Worm (Caenorhabditis elegans) whole organism, young adult: Measurements from ENCODE around the gene ddx-46.

ENCODE experiments used
- B0019.2 ChIP-seq: fragments of 200-800 bp; sonication (Bioruptor generic); conservative IDR thresholded peaks from 2 replicates; pipeline ENCODE4 v1.3.6; 2022; ENCODE audit warnings: missing genetic modification reagents, missing genetic modification characterization, missing compliant biosample characterization
- B0261.1 ChIP-seq: sonication (generic microtip); optimal IDR thresholded peaks from 2 replicates; lab custom pipeline; 2016; ENCODE audit warnings: mild to moderate bottlenecking, missing genetic modification characterization, moderate library complexity, missing compliant biosample characterization
- D2030.7 ChIP-seq: fragments of 200-800 bp; sonication (Bioruptor generic); IDR thresholded peaks from 2 replicates; pipeline ENCODE4 v1.3.6; 2022; ENCODE audit warnings: missing genetic modification reagents, missing genetic modification characterization, missing compliant biosample characterization
- F23B12.7 ChIP-seq: sonication (generic microtip); optimal IDR thresholded peaks from 2 replicates; lab custom pipeline; 2017; ENCODE audit warnings: missing genetic modification characterization, mild to moderate bottlenecking, missing compliant biosample characterization, antibody characterized with exemption, moderate library complexity; ENCODE audit not compliant: insufficient read depth
- F49E8.2 ChIP-seq: sonication (generic microtip); optimal IDR thresholded peaks from 3 replicates; lab custom pipeline; 2017; ENCODE audit warnings: missing genetic modification characterization, mild to moderate bottlenecking, missing compliant biosample characterization, antibody characterized with exemption, moderate library complexity; ENCODE audit not compliant: insufficient read depth
- F57A8.1 ChIP-seq: fragments of 200-800 bp; sonication (Bioruptor generic); optimal IDR thresholded peaks from 2 replicates; lab custom pipeline; 2018; ENCODE audit warnings: mild to moderate bottlenecking, missing genetic modification characterization, moderate library complexity, missing compliant biosample characterization
- F57C9.4 ChIP-seq: sonication (generic microtip); optimal IDR thresholded peaks from 2 replicates; lab custom pipeline; 2017; ENCODE audit warnings: mild to moderate bottlenecking, missing genetic modification characterization, missing compliant biosample characterization
- K12H6.12 ChIP-seq: fragments of 200-800 bp; sonication (Bioruptor generic); optimal IDR thresholded peaks from 2 replicates; lab custom pipeline; 2018; ENCODE audit warnings: mild to moderate bottlenecking, missing genetic modification characterization, missing compliant biosample characterization
- T07F8.4 ChIP-seq: sonication (generic microtip); optimal IDR thresholded peaks from 2 replicates; lab custom pipeline; 2016; ENCODE audit warnings: mild to moderate bottlenecking, missing genetic modification characterization, moderate library complexity, missing compliant biosample characterization
- Y53F4B.3 ChIP-seq: fragments of 200-800 bp; sonication (Bioruptor generic); IDR thresholded peaks from 2 replicates; pipeline ENCODE4 v1.3.6; 2022; ENCODE audit warnings: missing genetic modification reagents, missing genetic modification characterization, missing compliant biosample characterization
- Y53G8AR.9 ChIP-seq: fragments of 200-800 bp; sonication (Bioruptor generic); conservative IDR thresholded peaks from 2 replicates; pipeline ENCODE4 v1.3.6; 2022; ENCODE audit warnings: missing genetic modification reagents, missing genetic modification characterization, missing compliant biosample characterization
- Y95B8A.8 ChIP-seq: fragments of 200-800 bp; sonication (Bioruptor generic); IDR thresholded peaks from 2 replicates; pipeline ENCODE4 v1.3.6; 2022; ENCODE audit warnings: missing genetic modification reagents, missing genetic modification characterization, missing compliant biosample characterization
- attf-3 ChIP-seq: fragments of 200-800 bp; sonication (Bioruptor generic); conservative IDR thresholded peaks from 2 replicates; pipeline ENCODE4 v1.3.6; 2022; ENCODE audit warnings: missing genetic modification reagents, missing genetic modification characterization, missing compliant biosample characterization
- attf-6 ChIP-seq: fragments of 200-800 bp; sonication (Bioruptor generic); IDR thresholded peaks from 2 replicates; pipeline ENCODE4 v1.3.6; 2022; ENCODE audit warnings: missing genetic modification reagents, missing genetic modification characterization, missing compliant biosample characterization
- bed-2 ChIP-seq: fragments of 200-800 bp; sonication (Bioruptor generic); IDR thresholded peaks from 2 replicates; pipeline ENCODE4 v1.3.6; 2022; ENCODE audit warnings: missing genetic modification reagents, missing genetic modification characterization, missing compliant biosample characterization
- cebp-1 ChIP-seq, 2 experiments: fragments of 200-800 bp in 1 of 2; sonication (Bioruptor generic) in 1 of 2; sonication (generic microtip) in 1 of 2; IDR thresholded peaks in 1 of 2; optimal IDR thresholded peaks in 1 of 2; 2 replicates each; pipeline versions ENCODE4 v1.3.6 to Lab custom; 2017 to 2022; ENCODE audit warnings: missing compliant biosample characterization in 2 of 2, missing genetic modification characterization in 2 of 2, mild to moderate bottlenecking in 1 of 2, missing genetic modification reagents in 1 of 2, moderate library complexity in 1 of 2
- ceh-27 ChIP-seq: fragments of 200-800 bp; sonication (Bioruptor generic); optimal IDR thresholded peaks from 2 replicates; lab custom pipeline; 2018; ENCODE audit warnings: mild to moderate bottlenecking, missing genetic modification characterization, moderate library complexity, missing compliant biosample characterization
- ceh-91 ChIP-seq: fragments of 200-800 bp; sonication (Bioruptor generic); IDR thresholded peaks from 2 replicates; pipeline ENCODE4 v1.3.6; 2022; ENCODE audit warnings: missing genetic modification reagents, missing genetic modification characterization, missing compliant biosample characterization
- die-1 ChIP-seq: sonication (generic microtip); optimal IDR thresholded peaks from 2 replicates; lab custom pipeline; 2016; ENCODE audit warnings: missing genotype, mild to moderate bottlenecking, missing genetic modification characterization, missing compliant biosample characterization
- dox-1 ChIP-seq: fragments of 200-800 bp; sonication (Bioruptor generic); IDR thresholded peaks from 2 replicates; pipeline ENCODE4 v1.3.6; 2022; ENCODE audit warnings: missing genetic modification reagents, missing genetic modification characterization, missing compliant biosample characterization
- egl-18 ChIP-seq: fragments of 200-800 bp; sonication (Bioruptor generic); IDR thresholded peaks from 2 replicates; pipeline ENCODE4 v1.3.6; 2022; ENCODE audit warnings: missing genetic modification reagents, missing genetic modification characterization, missing compliant biosample characterization
- egl-44 ChIP-seq: fragments of 200-800 bp; sonication (Bioruptor generic); IDR thresholded peaks from 2 replicates; pipeline ENCODE4 v1.3.6; 2022; ENCODE audit warnings: missing genetic modification reagents, missing genetic modification characterization, missing compliant biosample characterization
- gei-17 ChIP-seq: fragments of 200-800 bp; sonication (Bioruptor generic); optimal IDR thresholded peaks from 2 replicates; lab custom pipeline; 2018; ENCODE audit warnings: mild to moderate bottlenecking, missing genetic modification characterization, missing compliant biosample characterization
- hlh-12 ChIP-seq: sonication (generic microtip); optimal IDR thresholded peaks from 2 replicates; lab custom pipeline; 2016; ENCODE audit warnings: missing genetic modification characterization, missing compliant biosample characterization
- hlh-26 ChIP-seq: fragments of 200-800 bp; sonication (Bioruptor generic); conservative IDR thresholded peaks from 2 replicates; pipeline ENCODE4 v1.3.6; 2022; ENCODE audit warnings: missing genetic modification reagents, missing genetic modification characterization, missing compliant biosample characterization
- lin-35 ChIP-seq, 3 experiments: fragments of 150-350 bp in 2 of 3; sonication (generic microtip) in 1 of 3; optimal IDR thresholded peaks; 2 replicates each; lab custom pipeline; 2014 to 2018; ENCODE audit warnings: missing biosample characterization in 3 of 3, missing genetic modification characterization in 3 of 3, missing genetic modification reagents in 3 of 3
- lin-54 ChIP-seq: fragments of 200-800 bp; sonication (Bioruptor generic); optimal IDR thresholded peaks from 2 replicates; lab custom pipeline; 2018; ENCODE audit warnings: mild to moderate bottlenecking, missing genetic modification characterization, missing compliant biosample characterization
- lsl-1 ChIP-seq: fragments of 200-800 bp; sonication (Bioruptor generic); optimal IDR thresholded peaks from 2 replicates; lab custom pipeline; 2018; ENCODE audit warnings: mild to moderate bottlenecking, missing genetic modification characterization, moderate library complexity, missing compliant biosample characterization
- madf-3 ChIP-seq: fragments of 200-800 bp; sonication (Bioruptor generic); IDR thresholded peaks from 2 replicates; pipeline ENCODE4 v1.3.6; 2022; ENCODE audit warnings: missing genetic modification reagents, missing genetic modification characterization, missing compliant biosample characterization
- madf-6 ChIP-seq: fragments of 200-800 bp; sonication (Bioruptor generic); IDR thresholded peaks from 2 replicates; pipeline ENCODE4 v1.3.6; 2022; ENCODE audit warnings: missing genetic modification reagents, missing genetic modification characterization, missing compliant biosample characterization
- madf-8 ChIP-seq: fragments of 200-800 bp; sonication (Bioruptor generic); conservative IDR thresholded peaks from 2 replicates; pipeline ENCODE4 v1.3.6; 2022; ENCODE audit warnings: missing genetic modification reagents, missing genetic modification characterization, missing compliant biosample characterization
- mcd-1 ChIP-seq: fragments of 200-800 bp; sonication (Bioruptor generic); IDR thresholded peaks from 2 replicates; pipeline ENCODE4 v1.3.6; 2022; ENCODE audit warnings: missing genetic modification reagents, missing genetic modification characterization, missing compliant biosample characterization
- mel-28 ChIP-seq: sonication (generic microtip); optimal IDR thresholded peaks from 2 replicates; lab custom pipeline; 2016; ENCODE audit warnings: borderline replicate concordance, mild to moderate bottlenecking, missing genetic modification characterization, missing compliant biosample characterization
- nfya-1 ChIP-seq: sonication (generic microtip); optimal IDR thresholded peaks from 2 replicates; lab custom pipeline; 2017; ENCODE audit warnings: antibody characterized with exemption, missing compliant biosample characterization, missing genetic modification characterization, borderline replicate concordance; ENCODE audit not compliant: insufficient read depth
- nfyb-1 ChIP-seq: fragments of 200-800 bp; sonication (Bioruptor generic); IDR thresholded peaks from 2 replicates; pipeline ENCODE4 v1.3.6; 2022; ENCODE audit warnings: missing genetic modification reagents, missing genetic modification characterization, missing compliant biosample characterization
- nhr-179 ChIP-seq: sonication (generic microtip); optimal IDR thresholded peaks from 2 replicates; lab custom pipeline; 2016; ENCODE audit warnings: mild to moderate bottlenecking, missing genetic modification characterization, missing compliant biosample characterization
- nhr-90 ChIP-seq: sonication (generic microtip); optimal IDR thresholded peaks from 2 replicates; lab custom pipeline; 2016; ENCODE audit warnings: missing genotype, mild to moderate bottlenecking, missing genetic modification characterization, missing compliant biosample characterization
- pbrm-1 ChIP-seq: fragments of 200-800 bp; sonication (Bioruptor generic); IDR thresholded peaks from 2 replicates; pipeline ENCODE4 v1.3.6; 2022; ENCODE audit warnings: missing genetic modification reagents, missing genetic modification characterization, missing compliant biosample characterization
- pha-4 ChIP-seq: fragments of 150-350 bp; sonication (generic microtip); optimal IDR thresholded peaks from 2 replicates; lab custom pipeline; 2014; ENCODE audit warnings: missing biosample characterization, missing genetic modification reagents, missing genetic modification characterization
- sea-2 ChIP-seq: fragments of 200-800 bp; sonication (Bioruptor generic); IDR thresholded peaks from 2 replicates; pipeline ENCODE4 v1.3.6; 2022; ENCODE audit warnings: missing genetic modification characterization, missing compliant biosample characterization
- snpc-1.3 ChIP-seq: sonication (generic microtip); optimal IDR thresholded peaks from 2 replicates; lab custom pipeline; 2017; ENCODE audit warnings: missing genetic modification characterization, mild to moderate bottlenecking, missing compliant biosample characterization, antibody characterized with exemption, moderate library complexity, missing genotype, missing genetic modification reagents; ENCODE audit not compliant: insufficient read depth
- somi-1 ChIP-seq: fragments of 200-800 bp; sonication (Bioruptor generic); optimal IDR thresholded peaks from 2 replicates; lab custom pipeline; 2018; ENCODE audit warnings: mild to moderate bottlenecking, missing genetic modification characterization, missing compliant biosample characterization
- tlf-1 ChIP-seq: fragments of 200-800 bp; sonication (Bioruptor generic); optimal IDR thresholded peaks from 2 replicates; lab custom pipeline; 2018; ENCODE audit warnings: mild to moderate bottlenecking, missing genetic modification characterization, missing compliant biosample characterization
- zfh-2 ChIP-seq: fragments of 200-800 bp; sonication (Bioruptor generic); conservative IDR thresholded peaks from 2 replicates; pipeline ENCODE4 v1.3.6; 2022; ENCODE audit warnings: missing genetic modification reagents, missing genetic modification characterization, missing compliant biosample characterization
- ztf-18 ChIP-seq: sonication (generic microtip); optimal IDR thresholded peaks from 2 replicates; lab custom pipeline; 2016; ENCODE audit warnings: missing genotype, mild to moderate bottlenecking, missing genetic modification characterization, missing compliant biosample characterization
- ztf-22 ChIP-seq: fragments of 200-800 bp; sonication (Bioruptor generic); optimal IDR thresholded peaks from 2 replicates; lab custom pipeline; 2018; ENCODE audit warnings: mild to moderate bottlenecking, missing genetic modification characterization, moderate library complexity, missing compliant biosample characterization

Gene ddx-46

ce11 chrIV:1274583-1274982, 34.9 kb downstream of the ddx-46 start, which contains the start of gene C09E9.1 (continued):
- TF ChIP-seq Y95B8A.8 (GFP tag; lab: Robert Waterston, UW) (no peak), gei-17 (GFP tag; lab: Kevin White, UChicago) (no peak), F57C9.4 (tag; lab: Kevin White, UChicago) (no peak), B0261.1 (no peak), attf-6 (GFP tag; lab: Robert Waterston, UW) (no peak), hlh-26 (GFP tag; lab: Robert Waterston, UW) (no peak), ztf-22 (GFP tag; lab: Kevin White, UChicago) (no peak), madf-6 (GFP tag; lab: Robert Waterston, UW) (peak; percentile 67), ztf-18 (tag; lab: Kevin White, UChicago) (no peak), pha-4 (tag; lab: Kevin White, UChicago) (peak; percentile 43), F57A8.1 (GFP tag; lab: Kevin White, UChicago) (no peak), egl-44 (GFP tag; lab: Robert Waterston, UW) (no peak), F23B12.7 (peak; percentile 19), pbrm-1 (GFP tag; lab: Robert Waterston, UW) (peak; percentile 53; the same call in 1 of the 2 replicates), D2030.7 (GFP tag; lab: Robert Waterston, UW) (peak; percentile 49), lin-35 (GFP tag; optimal IDR thresholded peaks at IDR 0.05; lab: Kevin White, UChicago) (peak in 1 of 3 experiments; percentile 51), Y53G8AR.9 (GFP tag; lab: Robert Waterston, UW) (0 out of 2 replicates have a peak, but pooled peaks have one; percentile 25), nfyb-1 (GFP tag; lab: Robert Waterston, UW) (0 out of 2 replicates have a peak, but pooled peaks have one; percentile 24), bed-2 (GFP tag; lab: Robert Waterston, UW) (no peak), T07F8.4 (tag; lab: Kevin White, UChicago) (no peak), madf-3 (GFP tag; lab: Robert Waterston, UW) (no peak), cebp-1 (GFP tag; IDR thresholded peaks at IDR 0.05; lab: Robert Waterston, UW) (peak; percentile 63; the same call in 1 of the 2 replicates), cebp-1 (tag; optimal IDR thresholded peaks at IDR 0.05; lab: Kevin White, UChicago) (peak; percentile 92), dox-1 (GFP tag; lab: Robert Waterston, UW) (peak; percentile 80), F49E8.2 (tag; lab: Kevin White, UChicago) (peak; percentile 37), B0019.2 (0 out of 2 replicates have a peak, but pooled peaks have one; percentile 24), ceh-27 (GFP tag; lab: Kevin White, UChicago) (peak; percentile 9), sea-2 (GFP tag; lab: Robert Waterston, UW) (no peak), egl-18 (GFP tag; lab: Robert Waterston, UW) (no peak), mel-28 (tag; lab: Kevin White, UChicago) (no peak), nhr-90 (tag; lab: Kevin White, UChicago) (no peak), lsl-1 (GFP tag; lab: Kevin White, UChicago) (peak; percentile 74), mcd-1 (peak; percentile 72), snpc-1.3 (tag; lab: Kevin White, UChicago) (no peak), somi-1 (GFP tag; lab: Kevin White, UChicago) (no peak), K12H6.12 (tag; lab: Kevin White, UChicago) (peak; percentile 4), madf-8 (GFP tag; lab: Robert Waterston, UW) (peak; percentile 34; the same call in 1 of the 2 replicates), attf-3 (GFP tag; lab: Robert Waterston, UW) (peak; percentile 53), zfh-2 (GFP tag; lab: Robert Waterston, UW) (peak; percentile 88), tlf-1 (no peak), Y53F4B.3 (GFP tag; lab: Robert Waterston, UW) (no peak), nhr-179 (tag; lab: Kevin White, UChicago) (no peak), nfya-1 (tag; lab: Kevin White, UChicago) (no peak), hlh-12 (no peak), ceh-91 (no peak), lin-54 (peak; percentile 79), die-1 (tag; lab: Kevin White, UChicago) (no peak)
